Fruit fly (Drosophila melanogaster) Kc167 (cell line): ENCODE results near the gene ScsbetaA.

ENCODE experiments used
- Myc ChIP-seq: fragments of >200 bp; optimal IDR thresholded peaks from 2 replicates; lab custom pipeline; 2017; ENCODE audit warnings: missing external identifiers
- Sin3A ChIP-seq: fragments of >200 bp; optimal IDR thresholded peaks from 2 replicates; lab custom pipeline; 2018; ENCODE audit warnings: missing external identifiers
- h ChIP-seq: fragments of >200 bp; optimal IDR thresholded peaks from 3 replicates; lab custom pipeline; 2018; ENCODE audit warnings: missing external identifiers
- insv ChIP-seq: fragments of >200 bp; optimal IDR thresholded peaks from 3 replicates; lab custom pipeline; 2018; ENCODE audit warnings: missing external identifiers
- psq ChIP-seq: fragments of >200 bp; optimal IDR thresholded peaks from 2 replicates; lab custom pipeline; 2017; ENCODE audit warnings: missing external identifiers
- ttk ChIP-seq: sonication (Bioruptor generic); optimal IDR thresholded peaks from 2 replicates; lab custom pipeline; 2017; ENCODE audit warnings: missing external identifiers

Gene ScsbetaA

dm6 chr3R:8922617-8923242 is 15.8 kb upstream of the ScsbetaA start:
- TF ChIP-seq insv (no peak), psq (lab: Kevin White, UChicago) (no peak), Sin3A (lab: Kevin White, UChicago) (no peak), ttk (no peak), Myc (lab: Kevin White, UChicago) (no peak), h (lab: Kevin White, UChicago) (no peak)

- TF ChIP-seq h (lab: Kevin White, UChicago), result no peak
- no peak for TF ChIP-seq Sin3A (lab: Kevin White, UChicago)
- TF ChIP-seq ttk, result no peak
- no peak for TF ChIP-seq Myc (lab: Kevin White, UChicago)
Measured at dm6 chr3R:8923774-8924369, 14.7 kb upstream of the ScsbetaA start.

dm6 chr3R:8925924-8926553 is 12.5 kb upstream of the ScsbetaA start:
- TF ChIP-seq Myc (lab: Kevin White, UChicago), result no peak
- TF ChIP-seq ttk, result no peak
- no peak for TF ChIP-seq Sin3A (lab: Kevin White, UChicago)
- no peak for TF ChIP-seq insv
- TF ChIP-seq psq (lab: Kevin White, UChicago), result no peak
- TF ChIP-seq h (lab: Kevin White, UChicago), result no peak

- no peak for TF ChIP-seq Myc (lab: Kevin White, UChicago)
- no peak for TF ChIP-seq psq (lab: Kevin White, UChicago)
Measured at dm6 chr3R:8926554-8926951, 12.0 kb upstream of the ScsbetaA start.

dm6 chr3R:8927052-8927816 is 11.3 kb upstream of the ScsbetaA start:
- TF ChIP-seq psq (lab: Kevin White, UChicago) (no peak), Myc (lab: Kevin White, UChicago) (no peak), insv (no peak), ttk (no peak)

dm6 chr3R:8927817-8928625 is 10.5 kb upstream of the ScsbetaA start:
- no peak for TF ChIP-seq ttk
- no peak for TF ChIP-seq psq (lab: Kevin White, UChicago)
- TF ChIP-seq insv, result no peak
- no peak for TF ChIP-seq h (lab: Kevin White, UChicago)
- TF ChIP-seq Sin3A (lab: Kevin White, UChicago), result no peak
- TF ChIP-seq Myc (lab: Kevin White, UChicago), result no peak

- TF ChIP-seq psq (lab: Kevin White, UChicago) (no peak), Myc (lab: Kevin White, UChicago) (no peak), h (lab: Kevin White, UChicago) (no peak), insv (no peak), ttk (no peak), Sin3A (lab: Kevin White, UChicago) (no peak)
Measured at dm6 chr3R:8929703-8930102, 8.8 kb upstream of the ScsbetaA start.

- TF ChIP-seq insv, result no peak
- TF ChIP-seq ttk, result no peak
Measured at dm6 chr3R:8930165-8931063, 8.1 kb upstream of the ScsbetaA start.

- TF ChIP-seq insv (no peak), psq (lab: Kevin White, UChicago) (no peak), h (lab: Kevin White, UChicago) (no peak), ttk (no peak), Sin3A (lab: Kevin White, UChicago) (no peak), Myc (lab: Kevin White, UChicago) (no peak)
Measured at dm6 chr3R:8931064-8931419, 7.5 kb upstream of the ScsbetaA start.

dm6 chr3R:8931777-8932345 is 6.7 kb upstream of the ScsbetaA start, which contains the start of gene pyd:
Gene pyd (minus strand): TSS chr3R:8931896.
- TF ChIP-seq Sin3A (lab: Kevin White, UChicago) (no peak), h (lab: Kevin White, UChicago) (no peak), Myc (lab: Kevin White, UChicago) (no peak), insv (no peak)

- TF ChIP-seq Myc (lab: Kevin White, UChicago) (no peak), Sin3A (lab: Kevin White, UChicago) (no peak), h (lab: Kevin White, UChicago) (no peak), insv (no peak), ttk (no peak), psq (lab: Kevin White, UChicago) (no peak)
Measured at dm6 chr3R:8932741-8933140, 5.8 kb upstream of the ScsbetaA start.
